Worm (Caenorhabditis elegans) whole organism, L2 larva: ENCODE results near the gene F17C11.26.

ENCODE experiments used
- ama-1 ChIP-seq: fragments of 150-350 bp; optimal IDR thresholded peaks from 2 replicates; lab custom pipeline; 2018; ENCODE audit warnings: inconsistent platforms
- egl-27 ChIP-seq: sonication (generic microtip); optimal IDR thresholded peaks from 3 replicates; lab custom pipeline; 2017; ENCODE audit warnings: missing biosample characterization, missing genetic modification reagents, missing genetic modification characterization
- snpc-4 ChIP-seq: fragments of 150-350 bp; optimal IDR thresholded peaks from 2 replicates; lab custom pipeline; 2014; ENCODE audit warnings: missing biosample characterization, missing genetic modification characterization
- unc-39 ChIP-seq: fragments of 150-350 bp; optimal IDR thresholded peaks from 2 replicates; lab custom pipeline; 2014; ENCODE audit warnings: missing biosample characterization, missing genetic modification characterization

DNA sequence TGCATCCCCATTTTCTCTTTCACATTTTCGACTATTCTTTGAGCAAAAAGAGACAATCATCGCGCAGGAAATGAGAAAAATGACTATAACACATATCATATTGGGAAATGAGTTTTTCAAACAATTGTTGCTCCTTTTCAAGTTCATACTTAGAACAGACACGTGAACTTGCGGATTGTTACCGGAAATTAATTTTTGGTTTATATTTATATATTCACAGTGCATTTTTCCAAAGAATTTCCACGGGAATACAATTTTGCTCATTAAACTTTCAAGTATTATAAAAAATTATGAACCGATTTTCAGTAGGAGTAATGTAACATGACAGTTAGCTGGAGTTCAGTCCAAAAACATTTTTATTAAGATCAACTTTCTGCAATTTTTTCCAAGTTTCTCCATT lies 18.0 kb upstream of the F17C11.26 start, which contains the start of gene F58B4.7:
- TF ChIP-seq ama-1 (lab: Kevin White, UChicago) (no peak), unc-39 (no peak), egl-27 (tag; lab: Kevin White, UChicago) (no peak), snpc-4 (tag; lab: Kevin White, UChicago) (no peak)
